Worm (Caenorhabditis elegans): ENCODE results near the gene srj-55.
A peak's percentile ranks its signal among the peaks of the same experiment; 100 is the strongest.

srj-55 gene

DNA sequence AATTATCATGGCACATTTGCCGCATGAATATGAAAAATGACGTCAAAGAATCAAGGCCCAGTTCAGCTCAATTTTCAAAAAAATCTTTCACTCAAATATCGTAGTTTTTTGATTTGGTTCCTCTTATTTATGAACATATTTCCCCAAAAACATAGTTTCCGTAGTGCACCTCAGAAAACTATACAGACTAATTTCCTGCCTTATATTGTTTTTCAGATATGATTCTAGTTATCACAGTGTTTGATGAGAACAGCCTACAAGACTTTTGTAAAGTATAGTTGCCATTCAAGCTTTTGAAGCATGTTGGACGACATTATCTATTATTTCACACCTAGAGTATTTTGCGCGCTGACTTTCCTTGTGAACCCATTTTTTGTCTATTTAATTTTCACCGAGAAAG, 25.1 kb downstream of the srj-55 start, which contains the start of gene srj-50:
Gene srj-50 (plus strand): TSS at position 301 of the 400 bp plus-strand sequence.
- TF ChIP-seq T07F8.4 (tag; optimal IDR thresholded peaks at IDR 0.05) (no peak), egl-44 (GFP tag; IDR thresholded peaks at IDR 0.05) (no peak), dox-1 (GFP tag; IDR thresholded peaks at IDR 0.05) (no peak), ets-4 (GFP tag; optimal IDR thresholded peaks at IDR 0.05) (no peak), mxl-1 (tag; optimal IDR thresholded peaks at IDR 0.05) (no peak), mel-28 (tag; optimal IDR thresholded peaks at IDR 0.05; ENCODE audit: borderline replicate concordance) (no peak), repo-1 (tag; optimal IDR thresholded peaks at IDR 0.05) (no peak), mes-4 (tag; optimal IDR thresholded peaks at IDR 0.05) (no peak), die-1 (tag; optimal IDR thresholded peaks at IDR 0.05) (no peak), dpl-1 (GFP tag; optimal IDR thresholded peaks at IDR 0.05) (no peak), unc-130 (GFP tag; optimal IDR thresholded peaks at IDR 0.05) (no peak), ztf-3 (GFP tag; optimal IDR thresholded peaks at IDR 0.05) (no peak), ztf-26 (tag; optimal IDR thresholded peaks at IDR 0.05) (no peak), ceh-27 (GFP tag; optimal IDR thresholded peaks at IDR 0.05) (no peak), madf-10 (tag; optimal IDR thresholded peaks at IDR 0.05) (no peak), zim-3 (tag; optimal IDR thresholded peaks at IDR 0.05) (no peak), sptf-2 (GFP tag; optimal IDR thresholded peaks at IDR 0.05) (no peak)

DNA sequence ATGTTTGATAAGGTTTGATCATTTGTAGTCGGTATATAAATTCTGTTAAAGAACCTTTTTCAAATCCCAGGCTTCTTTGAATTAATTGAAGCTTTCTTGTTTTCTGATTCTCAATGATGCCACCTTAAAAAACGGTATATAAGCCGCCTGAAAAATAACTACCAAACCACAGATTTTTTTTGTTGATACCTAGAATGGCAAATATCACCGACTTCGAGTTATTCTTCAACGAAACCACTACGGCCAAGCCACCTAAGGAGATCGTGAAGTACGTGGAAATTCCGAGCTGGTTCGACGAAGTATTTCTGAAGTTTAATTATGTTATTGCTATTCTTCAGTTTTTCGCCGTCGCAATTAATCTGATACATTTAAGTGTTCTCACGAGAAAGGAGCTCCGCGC, 26.9 kb downstream of the srj-55 start, which contains the start of gene srw-2:
Gene srw-2 (plus strand): TSS at position 62 of the 400 bp plus-strand sequence.
- no peak for TF ChIP-seq lsy-27 (tag; optimal IDR thresholded peaks at IDR 0.05; ENCODE audit: borderline replicate concordance, insufficient read depth)
- TF ChIP-seq aptf-2 (GFP tag; conservative IDR thresholded peaks at IDR 0.05), result no peak
- no peak for TF ChIP-seq K12H6.12 (tag; optimal IDR thresholded peaks at IDR 0.05)
- no peak for TF ChIP-seq ceh-100 (GFP tag; IDR thresholded peaks at IDR 0.05)

DNA sequence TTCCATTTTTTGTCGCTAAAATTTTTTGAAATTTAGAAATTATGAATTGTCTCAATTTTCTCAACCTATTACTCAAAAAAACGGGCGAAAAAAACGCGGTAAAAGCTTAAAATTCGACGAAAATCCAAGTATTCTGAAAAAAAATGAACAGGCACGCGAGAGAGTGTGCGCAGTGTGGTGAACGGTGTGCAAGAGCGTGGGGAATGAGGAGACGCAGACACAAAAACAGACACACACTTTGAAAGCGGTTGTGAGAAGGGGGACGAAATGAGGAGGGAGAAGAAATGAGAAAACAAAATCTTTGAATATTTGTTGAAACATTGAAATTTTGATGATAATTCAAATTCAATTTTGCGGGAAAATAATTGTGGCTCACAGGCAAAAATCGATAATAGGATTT, 30.9 kb downstream of the srj-55 start, which contains the start of gene T03D3.5:
Gene T03D3.5 (minus strand): TSS at position 21 of the 400 bp plus-strand sequence.
- no peak for TF ChIP-seq bed-2 (GFP tag; IDR thresholded peaks at IDR 0.05)
- no peak for TF ChIP-seq ztf-26 (tag; optimal IDR thresholded peaks at IDR 0.05)
- peak; percentile 98 for TF ChIP-seq hmg-1.2 (GFP tag; IDR thresholded peaks at IDR 0.05)
- no peak for TF ChIP-seq tbx-9 (tag; optimal IDR thresholded peaks at IDR 0.05; ENCODE audit: borderline replicate concordance)

DNA sequence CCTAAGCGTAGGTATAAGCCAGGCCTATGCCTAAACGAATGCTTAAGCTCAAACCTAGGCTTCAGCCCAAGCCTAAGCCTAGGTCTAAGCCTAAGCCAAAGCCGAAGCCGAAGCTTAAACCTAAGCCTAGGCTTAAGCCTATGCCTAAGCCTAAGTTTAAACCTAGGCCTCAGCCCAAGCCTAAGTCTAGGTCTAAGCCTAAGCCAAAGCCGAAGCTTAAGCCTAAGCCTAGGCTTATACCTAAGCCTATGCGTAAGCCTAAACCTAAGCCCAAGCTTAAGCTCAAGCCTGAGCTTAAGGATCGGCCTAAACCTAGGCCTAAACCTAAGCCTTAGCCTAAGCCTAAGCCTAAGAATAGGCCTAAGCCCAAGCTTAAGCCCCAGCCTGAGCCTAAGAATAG, 31.8 kb downstream of the srj-55 start:
- no peak for TF ChIP-seq ztf-18 (tag; optimal IDR thresholded peaks at IDR 0.05)
- TF ChIP-seq dox-1 (GFP tag; IDR thresholded peaks at IDR 0.05), result no peak
- TF ChIP-seq F10E7.11 (tag; optimal IDR thresholded peaks at IDR 0.05), result no peak
- TF ChIP-seq T26A5.8 (tag; optimal IDR thresholded peaks at IDR 0.05), result no peak
- no peak for TF ChIP-seq snpc-3.4 (tag; optimal IDR thresholded peaks at IDR 0.05)
- TF ChIP-seq F49E8.2 (tag; optimal IDR thresholded peaks at IDR 0.05; ENCODE audit: insufficient read depth), result no peak
- no peak for TF ChIP-seq madf-6 (GFP tag; IDR thresholded peaks at IDR 0.05)
- TF ChIP-seq nhr-120 (GFP tag; IDR thresholded peaks at IDR 0.05), result no peak
- no peak for TF ChIP-seq tbx-9 (tag; optimal IDR thresholded peaks at IDR 0.05; ENCODE audit: borderline replicate concordance)
- no peak for TF ChIP-seq F22D6.2 (tag; optimal IDR thresholded peaks at IDR 0.05)
- no peak for TF ChIP-seq pbrm-1 (GFP tag; IDR thresholded peaks at IDR 0.05)
- TF ChIP-seq B0336.3 (GFP tag; IDR thresholded peaks at IDR 0.05), result no peak
- no peak for TF ChIP-seq aptf-3 (GFP tag; IDR thresholded peaks at IDR 0.05)
